Fruit fly (Drosophila melanogaster): ENCODE measurements around the gene wus.

- TF ChIP-seq usp (GFP tag; optimal IDR thresholded peaks at IDR 0.05) (no peak), psq (GFP tag; optimal IDR thresholded peaks at IDR 0.05) (no peak), lola (GFP tag; optimal IDR thresholded peaks at IDR 0.05) (no peak), ey (GFP tag; optimal IDR thresholded peaks at IDR 0.05) (no peak)
These were observed 28.7 kb downstream of the wus start for dm6 chrX:16911962-16912361.
